Fruit fly (Drosophila melanogaster): ENCODE measurements around the gene CG15878.

Gene CG15878

dm6 chr3L:2162623-2163022, 49.7 kb downstream of the CG15878 start:
- TF ChIP-seq insv (optimal IDR thresholded peaks at IDR 0.05) (no peak), Sin3A (optimal IDR thresholded peaks at IDR 0.05) (no peak), psq (optimal IDR thresholded peaks at IDR 0.05) (no peak), ttk (optimal IDR thresholded peaks at IDR 0.05) (no peak), Myc (optimal IDR thresholded peaks at IDR 0.05) (no peak), h (optimal IDR thresholded peaks at IDR 0.05) (no peak)

DNA sequence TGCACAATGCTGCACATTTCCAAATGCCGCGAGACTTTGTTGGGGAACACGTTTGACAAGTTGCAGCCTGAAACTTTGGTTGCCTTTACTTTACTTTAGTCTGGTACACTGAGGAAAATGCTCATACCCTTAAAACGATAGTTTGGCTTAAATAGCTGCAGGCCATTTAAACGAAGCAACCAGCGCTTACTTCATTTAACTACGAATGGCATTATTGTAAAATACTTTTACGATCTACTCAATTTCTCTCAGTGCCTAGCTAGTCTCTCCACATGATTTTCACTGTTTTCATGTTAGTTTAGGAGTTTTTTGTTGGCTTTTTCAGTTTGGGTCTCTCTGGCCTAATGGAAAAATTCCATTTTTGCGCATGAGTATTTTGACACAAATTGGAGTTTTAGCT, 50.3 kb downstream of the CG15878 start:
- no peak for TF ChIP-seq psq (optimal IDR thresholded peaks at IDR 0.05)
- TF ChIP-seq Sin3A (optimal IDR thresholded peaks at IDR 0.05) = no peak
- no peak for TF ChIP-seq ttk (optimal IDR thresholded peaks at IDR 0.05)
- no peak for TF ChIP-seq insv (optimal IDR thresholded peaks at IDR 0.05)
- TF ChIP-seq h (optimal IDR thresholded peaks at IDR 0.05) = no peak
- no peak for TF ChIP-seq Myc (optimal IDR thresholded peaks at IDR 0.05)
